Worm (Caenorhabditis elegans) whole organism, L3 larva: ENCODE data around the gene T23F2.2.

ENCODE experiments used
- ceh-28 ChIP-seq: fragments of 150-350 bp; optimal IDR thresholded peaks from 2 replicates; lab custom pipeline; 2014; ENCODE audit warnings: missing biosample characterization, missing genetic modification reagents, missing genetic modification characterization
- elt-1 ChIP-seq: fragments of 150-350 bp; optimal IDR thresholded peaks from 2 replicates; lab custom pipeline; 2014; ENCODE audit warnings: missing biosample characterization, missing genetic modification characterization
- hmg-11 ChIP-seq: sonication (generic microtip); optimal IDR thresholded peaks from 2 replicates; lab custom pipeline; 2016; ENCODE audit warnings: missing genetic modification characterization, missing compliant biosample characterization
- jun-1 ChIP-seq: fragments of 150-350 bp; optimal IDR thresholded peaks from 2 replicates; lab custom pipeline; 2014; ENCODE audit warnings: missing biosample characterization, missing genetic modification reagents, missing genetic modification characterization
- nhr-12 ChIP-seq: fragments of 150-350 bp; optimal IDR thresholded peaks from 2 replicates; lab custom pipeline; 2014; ENCODE audit warnings: missing biosample characterization, missing genetic modification characterization
- nhr-76 ChIP-seq: fragments of 150-350 bp; sonication (generic microtip); optimal IDR thresholded peaks from 5 replicates; lab custom pipeline; 2014; ENCODE audit warnings: missing biosample characterization, missing genetic modification characterization
- unc-62 ChIP-seq: fragments of 150-350 bp; sonication (generic microtip); optimal IDR thresholded peaks from 4 replicates; lab custom pipeline; 2014; ENCODE audit warnings: missing biosample characterization, missing genetic modification reagents, missing genetic modification characterization
- zag-1 ChIP-seq: fragments of 150-350 bp; optimal IDR thresholded peaks from 2 replicates; lab custom pipeline; 2014; ENCODE audit warnings: missing biosample characterization, missing genetic modification characterization
- ztf-4 ChIP-seq: fragments of 150-350 bp; optimal IDR thresholded peaks from 2 replicates; lab custom pipeline; 2014; ENCODE audit warnings: missing biosample characterization, missing genetic modification characterization

- TF ChIP-seq unc-62 (GFP tag; lab: Kevin White, UChicago), result no peak
- TF ChIP-seq elt-1 (tag; lab: Kevin White, UChicago), result no peak
- no peak for TF ChIP-seq ceh-28 (tag; lab: Kevin White, UChicago)
- no peak for TF ChIP-seq nhr-12 (tag; lab: Kevin White, UChicago)
- TF ChIP-seq hmg-11, result no peak
- no peak for TF ChIP-seq zag-1
- no peak for TF ChIP-seq ztf-4
- no peak for TF ChIP-seq nhr-76 (tag; lab: Kevin White, UChicago)
- no peak for TF ChIP-seq jun-1
These were observed 25.7 kb downstream of the T23F2.2 start, which contains the start of gene dlg-1 for ce11 chrX:5479300-5479811.
